Fruit fly (Drosophila melanogaster) whole organism, adult: Measurements from ENCODE around the gene sgl.

ENCODE experiments used
- CG7101 ChIP-seq: fragments of 200-800 bp; sonication (Bioruptor generic); optimal IDR thresholded peaks from 2 replicates; lab custom pipeline; 2018; ENCODE audit warnings: missing biosample characterization, mild to moderate bottlenecking, missing genetic modification characterization, moderate library complexity
- Clk ChIP-seq: fragments of 200-800 bp; sonication (Bioruptor generic); optimal IDR thresholded peaks from 2 replicates; lab custom pipeline; 2017; ENCODE audit warnings: missing biosample characterization, missing genetic modification characterization
- bab1 ChIP-seq: fragments of 200-800 bp; sonication (Bioruptor generic); optimal IDR thresholded peaks from 3 replicates; lab custom pipeline; 2019; ENCODE audit warnings: missing biosample characterization, mild to moderate bottlenecking, missing genetic modification characterization, moderate library complexity
- kay ChIP-seq: fragments of 200-800 bp; sonication (Bioruptor generic); peaks from one replicate; lab custom pipeline; 2016; ENCODE audit warnings: missing biosample characterization, missing genetic modification characterization, borderline replicate concordance
- ovo ChIP-seq: fragments of 200-800 bp; sonication (Bioruptor generic); optimal IDR thresholded peaks from 2 replicates; lab custom pipeline; 2016; ENCODE audit warnings: missing biosample characterization, missing genetic modification characterization
- pad ChIP-seq: fragments of 200-800 bp; sonication (Bioruptor generic); optimal IDR thresholded peaks from 3 replicates; lab custom pipeline; 2017; ENCODE audit warnings: missing biosample characterization, missing genetic modification characterization, mild to moderate bottlenecking, moderate library complexity, missing genetic modification reagents

- TF ChIP-seq bab1 (GFP tag; lab: Kevin White, UChicago) (no peak), ovo (no peak), pad (GFP tag; lab: Kevin White, UChicago) (no peak), kay (no peak), Clk (GFP tag; lab: Kevin White, UChicago) (no peak), CG7101 (tag; lab: Kevin White, UChicago) (no peak)
These were observed 1.4 kb downstream of the sgl start for dm6 chr3L:6963175-6963574.
